Fruit fly (Drosophila melanogaster) whole organism, embryonic: Measurements from ENCODE around the gene CG14613.

ENCODE experiments used
- Ada2b ChIP-seq: fragments of 200-800 bp; sonication (Bioruptor generic); IDR thresholded peaks from 2 replicates; pipeline ENCODE4 v1.3.6; 2022; ENCODE audit warnings: missing biosample characterization, missing genetic modification characterization
- CG10543 ChIP-seq: fragments of 200-800 bp; sonication (Bioruptor generic); optimal IDR thresholded peaks from 3 replicates; lab custom pipeline; 2017; ENCODE audit warnings: missing biosample characterization, mild to moderate bottlenecking, missing genetic modification characterization, moderate library complexity
- CG11398 ChIP-seq: fragments of 200-800 bp; sonication (Bioruptor generic); optimal IDR thresholded peaks from 2 replicates; lab custom pipeline; 2016; ENCODE audit warnings: missing biosample characterization, missing genetic modification characterization
- CG11456 ChIP-seq: fragments of 200-800 bp; sonication (Bioruptor generic); IDR thresholded peaks from 3 replicates; pipeline ENCODE4 v1.3.6; 2022; ENCODE audit warnings: missing biosample characterization, missing genetic modification characterization
- CG12299 ChIP-seq: fragments of 200-800 bp; sonication (Bioruptor generic); optimal IDR thresholded peaks from 2 replicates; lab custom pipeline; 2018; ENCODE audit warnings: missing biosample characterization, mild to moderate bottlenecking, missing genetic modification characterization
- CG13775 ChIP-seq: fragments of 200-800 bp; sonication (Bioruptor generic); optimal IDR thresholded peaks from 3 replicates; lab custom pipeline; 2017; ENCODE audit warnings: missing biosample characterization, mild to moderate bottlenecking, missing genetic modification characterization
- CG14441 ChIP-seq: fragments of 200-800 bp; sonication (Bioruptor generic); IDR thresholded peaks from 2 replicates; pipeline ENCODE4 v1.3.6; 2022; ENCODE audit warnings: missing biosample characterization, missing genetic modification characterization
- CG15011 ChIP-seq: fragments of 200-800 bp; sonication (Bioruptor generic); optimal IDR thresholded peaks from 3 replicates; lab custom pipeline; 2018; ENCODE audit warnings: missing biosample characterization, mild to moderate bottlenecking, missing genetic modification characterization
- CG17359 ChIP-seq: fragments of 200-800 bp; sonication (Bioruptor generic); optimal IDR thresholded peaks from 3 replicates; lab custom pipeline; 2018; ENCODE audit warnings: missing biosample characterization, mild to moderate bottlenecking, missing genetic modification characterization, moderate library complexity
- CG17385 ChIP-seq: fragments of 200-800 bp; sonication (Bioruptor generic); optimal IDR thresholded peaks from 3 replicates; lab custom pipeline; 2018; ENCODE audit warnings: missing biosample characterization, mild to moderate bottlenecking, missing genetic modification characterization
- CG17829 ChIP-seq: fragments of 200-800 bp; optimal IDR thresholded peaks from 2 replicates; lab custom pipeline; 2019; ENCODE audit warnings: missing biosample characterization, mild to moderate bottlenecking, missing genetic modification characterization, moderate library complexity
- CG18262 ChIP-seq: fragments of 200-800 bp; optimal IDR thresholded peaks from 3 replicates; lab custom pipeline; 2019; ENCODE audit warnings: missing biosample characterization, mild to moderate bottlenecking, missing genetic modification characterization, moderate library complexity
- CG2120 ChIP-seq: fragments of 200-800 bp; sonication (Bioruptor generic); optimal IDR thresholded peaks from 3 replicates; lab custom pipeline; 2016; ENCODE audit warnings: missing biosample characterization, missing genetic modification characterization
- CG2712 ChIP-seq: fragments of 200-800 bp; optimal IDR thresholded peaks from 3 replicates; lab custom pipeline; 2019; ENCODE audit warnings: missing biosample characterization, mild to moderate bottlenecking, missing genetic modification characterization, moderate library complexity
- CG3163 ChIP-seq: fragments of 200-800 bp; sonication (Bioruptor generic); optimal IDR thresholded peaks from 3 replicates; lab custom pipeline; 2016; ENCODE audit warnings: missing biosample characterization, missing genetic modification characterization
- CG4282 ChIP-seq: fragments of 200-800 bp; sonication (Bioruptor generic); optimal IDR thresholded peaks from 2 replicates; lab custom pipeline; 2016; ENCODE audit warnings: missing biosample characterization, missing genetic modification characterization
- CG5180 ChIP-seq: fragments of 200-800 bp; sonication (Bioruptor generic); optimal IDR thresholded peaks from 3 replicates; lab custom pipeline; 2017; ENCODE audit warnings: missing biosample characterization, missing genetic modification characterization, mild to moderate bottlenecking, moderate library complexity, missing genetic modification reagents
- CG6854 ChIP-seq: fragments of 200-800 bp; sonication (Bioruptor generic); optimal IDR thresholded peaks from 3 replicates; lab custom pipeline; 2017; ENCODE audit warnings: missing biosample characterization, mild to moderate bottlenecking, missing genetic modification characterization
- CG7839 ChIP-seq: fragments of 200-800 bp; sonication (Bioruptor generic); optimal IDR thresholded peaks from 3 replicates; lab custom pipeline; 2018; ENCODE audit warnings: missing biosample characterization, mild to moderate bottlenecking, missing genetic modification characterization, moderate library complexity
- CG9215 ChIP-seq: fragments of 200-800 bp; sonication (Bioruptor generic); IDR thresholded peaks from 2 replicates; pipeline ENCODE4 v1.3.6; 2022; ENCODE audit warnings: missing biosample characterization, missing genetic modification characterization
- D19A ChIP-seq: fragments of 200-800 bp; optimal IDR thresholded peaks from 3 replicates; lab custom pipeline; 2019; ENCODE audit warnings: missing biosample characterization, mild to moderate bottlenecking, missing genetic modification characterization, moderate library complexity
- Dip2 ChIP-seq: fragments of 200-800 bp; sonication (Bioruptor generic); IDR thresholded peaks from 2 replicates; pipeline ENCODE4 v1.3.6; 2022; ENCODE audit warnings: missing biosample characterization, missing genetic modification characterization
- Ets97D ChIP-seq: fragments of 200-800 bp; sonication (Bioruptor generic); optimal IDR thresholded peaks from 3 replicates; lab custom pipeline; 2016; ENCODE audit warnings: missing biosample characterization, missing genetic modification characterization
- Fer3 ChIP-seq: fragments of 200-800 bp; sonication (Bioruptor generic); optimal IDR thresholded peaks from 2 replicates; lab custom pipeline; 2018; ENCODE audit warnings: missing biosample characterization, mild to moderate bottlenecking, missing genetic modification characterization, moderate library complexity
- GATAe ChIP-seq: fragments of 200-800 bp; sonication (Bioruptor generic); conservative IDR thresholded peaks from 2 replicates; pipeline ENCODE4 v1.3.6; 2022; ENCODE audit warnings: missing biosample characterization, missing genetic modification characterization
- Meics ChIP-seq: fragments of 200-800 bp; sonication (Bioruptor generic); optimal IDR thresholded peaks from 2 replicates; lab custom pipeline; 2017; ENCODE audit warnings: missing biosample characterization, mild to moderate bottlenecking, missing genetic modification characterization
- NfI ChIP-seq: fragments of 200-800 bp; sonication (Bioruptor generic); optimal IDR thresholded peaks from 3 replicates; lab custom pipeline; 2018; ENCODE audit warnings: missing biosample characterization, mild to moderate bottlenecking, missing genetic modification characterization, moderate library complexity
- Poxn ChIP-seq: fragments of 200-800 bp; sonication (Bioruptor generic); IDR thresholded peaks from 2 replicates; pipeline ENCODE4 v1.3.6; 2022; ENCODE audit warnings: missing biosample characterization, missing genetic modification characterization
- Xrp1 ChIP-seq: fragments of 200-800 bp; sonication (Bioruptor generic); IDR thresholded peaks from 2 replicates; pipeline ENCODE4 v1.3.6; 2022; ENCODE audit warnings: missing biosample characterization, missing genetic modification characterization
- abd-A ChIP-seq: fragments of 200-800 bp; sonication (Bioruptor generic); optimal IDR thresholded peaks from 3 replicates; lab custom pipeline; 2019; ENCODE audit warnings: missing biosample characterization, mild to moderate bottlenecking, missing genetic modification characterization, moderate library complexity
- fru ChIP-seq: fragments of >200 bp; optimal IDR thresholded peaks from 2 replicates; lab custom pipeline; 2017
- gfzf ChIP-seq: fragments of 200-800 bp; sonication (Bioruptor generic); optimal IDR thresholded peaks from 2 replicates; lab custom pipeline; 2016; ENCODE audit warnings: missing biosample characterization, mild to moderate bottlenecking, missing genetic modification characterization, moderate library complexity
- gt ChIP-seq: fragments of 200-800 bp; sonication (Bioruptor generic); IDR thresholded peaks from 2 replicates; pipeline ENCODE4 v1.3.6; 2022; ENCODE audit warnings: missing biosample characterization, missing genetic modification characterization
- hth ChIP-seq: fragments of >200 bp; optimal IDR thresholded peaks from 2 replicates; lab custom pipeline; 2017; ENCODE audit warnings: inconsistent platforms
- lab ChIP-seq: fragments of 200-800 bp; sonication (Bioruptor generic); optimal IDR thresholded peaks from 3 replicates; lab custom pipeline; 2017; ENCODE audit warnings: missing biosample characterization, missing genetic modification characterization, mild to moderate bottlenecking, moderate library complexity, missing genetic modification reagents
- lmd ChIP-seq: fragments of 200-800 bp; sonication (Bioruptor generic); IDR thresholded peaks from 2 replicates; pipeline ENCODE4 v1.3.6; 2022; ENCODE audit warnings: missing biosample characterization, missing genetic modification characterization
- mirr ChIP-seq: fragments of 200-800 bp; sonication (Bioruptor generic); optimal IDR thresholded peaks from 3 replicates; lab custom pipeline; 2018; ENCODE audit warnings: missing biosample characterization, mild to moderate bottlenecking, missing genetic modification characterization
- nom ChIP-seq: fragments of 200-800 bp; sonication (Bioruptor generic); optimal IDR thresholded peaks from 2 replicates; lab custom pipeline; 2017; ENCODE audit warnings: missing biosample characterization, missing genetic modification characterization, mild to moderate bottlenecking, moderate library complexity, missing genetic modification reagents
- pros ChIP-seq: fragments of 200-800 bp; sonication (Bioruptor generic); optimal IDR thresholded peaks from 3 replicates; lab custom pipeline; 2019; ENCODE audit warnings: missing biosample characterization, mild to moderate bottlenecking, missing genetic modification characterization, moderate library complexity
- psq ChIP-seq: fragments of 200-800 bp; sonication (Bioruptor generic); optimal IDR thresholded peaks from 2 replicates; lab custom pipeline; 2017; ENCODE audit warnings: missing biosample characterization, missing genetic modification characterization
- slou ChIP-seq: fragments of 200-800 bp; sonication (Bioruptor generic); optimal IDR thresholded peaks from 3 replicates; lab custom pipeline; 2016; ENCODE audit warnings: missing biosample characterization, missing genetic modification characterization
- so ChIP-seq: fragments of 200-800 bp; sonication (Bioruptor generic); IDR thresholded peaks from 3 replicates; pipeline ENCODE4 v1.3.6; 2022; ENCODE audit warnings: missing biosample characterization, missing genetic modification characterization
- sqz ChIP-seq: fragments of 200-800 bp; sonication (Bioruptor generic); optimal IDR thresholded peaks from 3 replicates; lab custom pipeline; 2018; ENCODE audit warnings: missing biosample characterization, mild to moderate bottlenecking, missing genetic modification characterization
- tap ChIP-seq: fragments of 200-800 bp; optimal IDR thresholded peaks from 3 replicates; lab custom pipeline; 2019; ENCODE audit warnings: missing biosample characterization, mild to moderate bottlenecking, missing genetic modification characterization, moderate library complexity
- tgo ChIP-seq: fragments of 200-800 bp; sonication (Bioruptor generic); IDR thresholded peaks from 3 replicates; pipeline ENCODE4 v1.3.6; 2022; ENCODE audit warnings: missing biosample characterization, missing genetic modification characterization
- vfl ChIP-seq: fragments of 200-800 bp; sonication (Bioruptor generic); optimal IDR thresholded peaks from 2 replicates; lab custom pipeline; 2016; ENCODE audit warnings: missing biosample characterization, missing genetic modification characterization
- zen2 ChIP-seq: fragments of 200-800 bp; sonication (Bioruptor generic); IDR thresholded peaks from 3 replicates; pipeline ENCODE4 v1.3.6; 2022; ENCODE audit warnings: missing biosample characterization, missing genetic modification characterization; ENCODE audit not compliant: partially characterized antibody
- zf30C ChIP-seq: fragments of 200-800 bp; sonication (Bioruptor generic); optimal IDR thresholded peaks from 3 replicates; lab custom pipeline; 2018; ENCODE audit warnings: missing biosample characterization, mild to moderate bottlenecking, missing genetic modification characterization
- zfh1 ChIP-seq: fragments of 200-800 bp; sonication (Bioruptor generic); IDR thresholded peaks from 3 replicates; pipeline ENCODE4 v1.3.6; 2022; ENCODE audit warnings: missing biosample characterization, missing genetic modification characterization

CG14613 gene

dm6 chrX:22487667-22488593 is 16.1 kb upstream of the CG14613 start (continued):
- TF ChIP-seq Meics (GFP tag; lab: Kevin White, UChicago) (peak; percentile 55), Dip2 (GFP tag; lab: Robert Waterston, UW) (no peak), CG3163 (GFP tag; lab: Kevin White, UChicago) (peak; percentile 64), nom (GFP tag; lab: Kevin White, UChicago) (peak; percentile 24), tap (no peak), hth (no peak), sqz (GFP tag; lab: Kevin White, UChicago) (no peak), Xrp1 (GFP tag; lab: Robert Waterston, UW) (peak; percentile 22; the same call in 1 of the 2 replicates), zen2 (GFP tag; lab: Robert Waterston, UW) (0 out of 3 replicates have a peak, but pooled peaks have one; percentile 14), lmd (peak; percentile 35; the same call in 1 of the 2 replicates), zfh1 (0 out of 3 replicates have a peak, but pooled peaks have one; percentile 5), Ada2b (peak; percentile 52), CG17829 (tag; lab: Kevin White, UChicago) (no peak), CG17359 (peak; percentile 54), CG5180 (GFP tag; lab: Kevin White, UChicago) (no peak), Poxn (GFP tag; lab: Robert Waterston, UW) (peak; percentile 24; the same call in 1 of the 2 replicates), slou (GFP tag; lab: Kevin White, UChicago) (no peak), NfI (GFP tag; lab: Kevin White, UChicago) (peak; percentile 17), abd-A (tag; lab: Kevin White, UChicago) (peak; percentile 87), so (no peak), gt (no peak), CG2120 (GFP tag; lab: Kevin White, UChicago) (peak; percentile 26), CG10543 (GFP tag; lab: Kevin White, UChicago) (peak; percentile 19), CG9215 (no peak), pros (GFP tag; lab: Kevin White, UChicago) (no peak), CG2712 (tag; lab: Kevin White, UChicago) (peak; percentile 46), CG11398 (no peak), gfzf (GFP tag; lab: Kevin White, UChicago) (no peak), CG6854 (GFP tag; lab: Kevin White, UChicago) (no peak), CG12299 (no peak), CG13775 (GFP tag; lab: Kevin White, UChicago) (peak; percentile 38), vfl (no peak), fru (lab: Kevin White, UChicago) (no peak), mirr (peak; percentile 44), CG4282 (GFP tag; lab: Kevin White, UChicago) (no peak), zf30C (GFP tag; lab: Kevin White, UChicago) (no peak), CG7839 (tag; lab: Kevin White, UChicago) (peak; percentile 59), Fer3 (tag; lab: Kevin White, UChicago) (peak; percentile 30), GATAe (GFP tag; lab: Robert Waterston, UW) (no peak), D19A (peak; percentile 24), CG17385 (peak; percentile 25), CG15011 (peak; percentile 27), tgo (GFP tag; lab: Robert Waterston, UW) (peak; percentile 59; the same call in 2 of the 3 replicates), lab (GFP tag; lab: Kevin White, UChicago) (peak; percentile 57), CG14441 (GFP tag; lab: Robert Waterston, UW) (peak; percentile 46), psq (GFP tag; lab: Kevin White, UChicago) (no peak), Ets97D (GFP tag; lab: Kevin White, UChicago) (no peak), CG18262 (peak; percentile 46), CG11456 (GFP tag; lab: Robert Waterston, UW) (peak; percentile 67; the same call in 1 of the 3 replicates)
